Worm (Caenorhabditis elegans): ENCODE results near the gene C05D12.1.

The C05D12.1 gene

DNA sequence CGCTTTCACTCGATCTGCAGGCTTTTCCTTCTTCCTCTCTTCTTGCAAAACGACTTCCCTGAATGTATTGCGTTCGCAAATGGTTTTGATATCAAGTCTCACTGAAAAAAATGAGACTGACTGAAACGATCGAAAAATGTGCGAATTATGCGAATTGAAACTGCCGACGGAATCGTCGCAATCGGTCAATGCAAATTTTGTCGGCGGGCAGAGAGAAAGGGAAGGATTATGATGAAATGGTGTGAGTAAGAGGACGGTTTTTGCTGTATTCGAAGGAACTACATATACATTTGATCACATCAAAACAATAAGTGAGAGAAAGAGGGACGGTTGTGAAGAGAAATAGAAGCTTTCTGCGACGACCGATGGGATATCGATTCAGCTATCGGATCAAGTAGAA lies at the start of gene C05D12.1:
Gene C05D12.1 (minus strand): TSS at position 101 of the 400 bp plus-strand sequence.
- TF ChIP-seq W03F9.2 (tag; optimal IDR thresholded peaks at IDR 0.05) (no peak), him-1 (tag; optimal IDR thresholded peaks at IDR 0.05) (no peak), dao-5 (tag; optimal IDR thresholded peaks at IDR 0.05) (no peak)

DNA sequence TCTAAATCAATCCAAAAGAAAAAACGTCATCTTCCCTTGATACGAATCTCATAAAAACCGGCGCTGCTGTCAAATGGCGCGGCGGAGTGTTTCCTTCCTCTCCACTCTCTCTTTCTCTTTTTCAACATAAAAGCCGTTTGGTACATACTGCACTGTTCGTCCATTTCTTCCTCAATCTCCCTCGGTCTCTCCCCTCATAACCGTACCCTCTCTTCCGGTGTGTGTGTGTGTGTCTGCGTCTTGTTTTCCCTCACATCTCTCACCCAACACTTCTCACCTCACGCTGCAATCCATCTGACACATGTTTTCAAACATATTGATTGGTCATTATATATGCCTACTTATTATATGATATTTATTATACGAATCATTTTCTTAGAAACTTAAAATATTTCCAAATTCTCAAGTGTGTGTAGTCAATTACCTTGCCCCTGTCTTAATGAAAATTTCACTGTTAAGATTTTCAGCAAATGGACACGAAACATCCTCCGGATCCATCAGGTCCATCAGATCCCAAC lies 48.9 kb upstream of the C05D12.1 start, which contains the start of the genes aars-1 and rga-1:
Gene aars-1 (minus strand): TSS at position 71 of the 518 bp plus-strand sequence.
Gene rga-1 (plus strand): TSS at position 468 of the 518 bp plus-strand sequence.
- TF ChIP-seq W03F9.2 (tag; optimal IDR thresholded peaks at IDR 0.05) (peak; percentile 47), dao-5 (tag; optimal IDR thresholded peaks at IDR 0.05) (no peak)

DNA sequence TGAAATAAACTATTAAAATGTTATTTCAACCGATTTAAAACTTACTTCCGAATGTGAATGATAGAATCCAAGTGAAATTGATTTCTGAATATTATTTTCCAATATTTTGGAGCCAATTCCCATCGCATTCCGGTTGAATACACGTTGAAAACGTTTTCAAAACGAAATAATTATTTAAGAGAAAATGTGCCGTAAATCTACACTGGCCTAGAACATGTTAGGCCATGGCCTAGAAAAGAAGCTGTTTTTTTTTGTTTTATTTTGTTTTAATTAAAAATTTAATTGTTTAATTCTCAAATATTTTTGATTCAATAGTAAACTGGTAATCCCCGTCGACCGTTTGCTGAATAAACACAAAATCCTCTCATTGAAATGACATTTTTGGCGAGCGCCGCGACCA lies 48.3 kb upstream of the C05D12.1 start:
- TF ChIP-seq W03F9.2 (tag; optimal IDR thresholded peaks at IDR 0.05): no peak
- no peak for TF ChIP-seq dao-5 (tag; optimal IDR thresholded peaks at IDR 0.05)
- no peak for TF ChIP-seq him-1 (tag; optimal IDR thresholded peaks at IDR 0.05)

DNA sequence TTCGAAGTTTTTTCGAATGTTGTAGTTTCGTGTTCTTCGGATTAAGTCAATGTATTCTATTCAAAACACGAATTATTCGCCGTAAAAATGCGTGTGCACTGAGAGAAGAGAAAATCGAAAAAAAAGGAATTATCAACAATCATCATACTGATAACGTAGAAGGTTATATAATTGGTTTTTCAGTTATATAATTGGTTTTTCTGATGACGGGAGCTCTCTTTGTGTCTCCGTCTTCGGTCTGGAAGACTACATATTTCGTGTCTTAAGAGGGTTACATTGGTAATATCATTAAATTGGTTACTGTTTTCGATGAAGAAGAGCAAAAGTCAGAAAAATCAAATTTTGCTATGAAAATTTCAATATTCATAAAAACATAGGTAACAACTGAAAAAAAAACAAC lies 44.3 kb upstream of the C05D12.1 start:
- TF ChIP-seq dao-5 (tag; optimal IDR thresholded peaks at IDR 0.05): no peak
- TF ChIP-seq him-1 (tag; optimal IDR thresholded peaks at IDR 0.05): no peak
- no peak for TF ChIP-seq W03F9.2 (tag; optimal IDR thresholded peaks at IDR 0.05)

DNA sequence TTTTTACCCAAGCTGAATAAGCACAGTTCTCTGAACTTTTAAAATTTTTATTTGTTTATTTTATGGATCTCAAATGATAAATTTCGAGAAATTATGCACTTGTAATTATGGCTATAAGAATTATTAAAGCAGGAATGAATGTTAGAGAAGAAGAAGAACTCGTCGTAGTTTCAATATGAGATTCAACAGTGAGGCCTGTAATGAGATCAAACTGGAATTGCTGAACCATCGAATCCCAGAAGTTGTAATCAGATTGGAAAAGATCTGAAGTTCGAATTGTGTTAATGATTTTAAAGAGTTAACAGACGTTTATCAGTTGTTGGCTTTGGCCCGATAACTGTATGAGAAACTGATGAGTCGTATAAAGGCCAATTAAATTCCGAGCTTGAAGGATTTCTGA lies 40.1 kb upstream of the C05D12.1 start:
- TF ChIP-seq him-1 (tag; optimal IDR thresholded peaks at IDR 0.05): no peak
- TF ChIP-seq W03F9.2 (tag; optimal IDR thresholded peaks at IDR 0.05): no peak
- no peak for TF ChIP-seq dao-5 (tag; optimal IDR thresholded peaks at IDR 0.05)

DNA sequence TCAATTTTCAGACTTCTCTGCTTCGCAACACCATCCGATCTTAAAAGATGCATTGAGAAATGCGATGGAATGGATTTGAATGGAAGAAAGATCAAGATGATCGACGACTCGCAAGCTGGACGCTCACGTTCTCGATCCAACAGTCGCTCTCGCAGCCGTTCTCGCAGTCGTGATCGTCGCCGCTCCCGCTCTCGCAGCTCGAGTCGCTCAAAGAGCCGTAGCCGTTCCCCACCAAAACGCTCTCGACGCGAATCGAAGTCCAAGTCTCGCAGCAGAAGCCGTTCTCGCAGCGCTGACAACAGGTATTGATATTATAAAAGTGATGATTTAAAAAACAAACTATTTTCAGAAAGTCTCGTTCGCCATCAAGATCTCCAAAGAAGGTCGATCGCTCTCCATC lies 39.6 kb upstream of the C05D12.1 start:
- TF ChIP-seq him-1 (tag; optimal IDR thresholded peaks at IDR 0.05): no peak
- TF ChIP-seq dao-5 (tag; optimal IDR thresholded peaks at IDR 0.05): no peak
- no peak for TF ChIP-seq W03F9.2 (tag; optimal IDR thresholded peaks at IDR 0.05)

DNA sequence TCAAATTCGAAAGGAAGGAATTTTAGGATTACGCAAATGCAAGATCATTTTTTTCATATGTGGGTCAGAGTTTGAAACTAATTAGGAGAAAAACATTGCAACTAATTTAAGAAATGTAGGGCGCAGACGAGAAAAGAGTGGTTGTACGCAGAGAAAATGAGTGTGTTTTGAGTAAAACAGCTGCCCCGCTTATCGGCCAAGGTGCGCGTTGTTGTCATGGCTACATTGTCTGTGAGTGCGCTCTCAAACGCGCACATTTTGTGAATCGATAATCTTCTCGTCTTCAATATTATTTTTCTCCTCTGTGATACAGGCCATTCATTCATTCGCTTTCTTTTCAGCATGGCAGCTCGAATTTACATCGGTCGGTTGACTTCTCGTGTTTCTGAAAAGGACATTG lies 38.1 kb upstream of the C05D12.1 start:
- TF ChIP-seq him-1 (tag; optimal IDR thresholded peaks at IDR 0.05) (no peak), dao-5 (tag; optimal IDR thresholded peaks at IDR 0.05) (no peak), W03F9.2 (tag; optimal IDR thresholded peaks at IDR 0.05) (no peak)

DNA sequence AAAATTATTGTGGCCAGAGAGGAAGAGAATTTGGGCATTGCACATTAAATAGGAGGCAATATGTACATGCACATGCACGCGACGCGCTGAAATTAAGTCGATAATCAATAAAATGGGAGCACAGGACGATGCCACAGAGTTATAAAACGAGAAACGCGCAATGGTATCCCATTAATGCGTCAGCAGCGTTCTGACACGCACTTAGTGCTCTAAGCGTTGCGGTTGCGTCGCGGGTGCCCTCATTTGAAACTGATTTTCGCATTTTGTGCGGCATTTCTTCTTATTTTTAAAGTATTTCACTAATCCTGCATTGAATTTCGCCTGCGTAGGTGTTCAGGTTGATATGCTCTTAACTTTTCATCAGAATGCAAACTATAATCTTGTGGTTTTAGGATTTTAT lies 37.5 kb upstream of the C05D12.1 start, which contains the start of gene rsp-1:
Gene rsp-1 (plus strand): TSS at position 338 of the 400 bp plus-strand sequence.
- TF ChIP-seq him-1 (tag; optimal IDR thresholded peaks at IDR 0.05) (peak; percentile 64), W03F9.2 (tag; optimal IDR thresholded peaks at IDR 0.05) (peak; percentile 96), dao-5 (tag; optimal IDR thresholded peaks at IDR 0.05) (peak; percentile 39)

DNA sequence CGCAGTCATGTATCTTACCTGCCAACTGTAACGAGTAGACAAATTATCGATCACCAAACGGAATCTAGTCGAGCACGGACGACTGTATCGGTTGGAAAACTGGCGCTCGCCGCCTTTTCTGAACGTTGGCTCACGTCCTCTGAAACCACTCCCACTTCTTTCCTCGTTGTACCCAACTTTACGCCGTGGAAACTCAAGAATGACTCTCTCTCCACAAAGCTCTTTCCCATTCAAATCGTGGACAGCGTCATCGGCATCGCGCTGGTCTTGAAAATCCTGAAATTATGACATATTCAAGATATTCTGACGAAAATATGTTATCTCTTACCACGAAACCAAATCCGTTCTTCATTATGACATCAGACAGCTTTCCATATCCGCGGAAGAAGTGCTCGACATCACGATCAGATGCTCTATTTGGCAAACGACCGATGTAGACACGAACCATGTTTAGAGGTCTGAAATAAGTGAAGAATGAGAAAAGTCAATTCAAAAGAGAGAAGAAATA lies 37.0 kb upstream of the C05D12.1 start, which contains the start of gene rsp-2:
Gene rsp-2 (minus strand): TSS at position 458 of the 508 bp plus-strand sequence.
- TF ChIP-seq W03F9.2 (tag; optimal IDR thresholded peaks at IDR 0.05) (no peak), him-1 (tag; optimal IDR thresholded peaks at IDR 0.05) (no peak), dao-5 (tag; optimal IDR thresholded peaks at IDR 0.05) (no peak)

DNA sequence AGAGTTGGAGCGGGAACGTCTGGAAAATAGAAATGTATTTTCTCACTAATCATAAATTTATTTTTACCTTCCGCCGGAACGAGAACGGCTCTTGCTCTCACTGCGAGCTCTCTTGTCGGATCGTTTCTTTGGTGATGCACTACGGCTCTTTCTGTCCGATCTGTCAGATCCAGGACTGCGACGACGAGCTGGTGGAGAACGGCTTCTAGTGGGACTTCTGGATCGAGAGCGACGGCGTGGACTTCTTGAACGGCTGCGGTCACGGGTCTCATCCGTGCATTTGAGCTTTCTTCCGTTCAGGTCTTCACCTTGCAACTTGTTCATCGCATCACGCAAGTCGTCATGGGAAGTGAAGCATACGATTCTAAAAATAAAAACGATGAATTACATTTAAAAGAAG lies 36.2 kb upstream of the C05D12.1 start:
- no peak for TF ChIP-seq him-1 (tag; optimal IDR thresholded peaks at IDR 0.05)
- no peak for TF ChIP-seq dao-5 (tag; optimal IDR thresholded peaks at IDR 0.05)
- no peak for TF ChIP-seq W03F9.2 (tag; optimal IDR thresholded peaks at IDR 0.05)

DNA sequence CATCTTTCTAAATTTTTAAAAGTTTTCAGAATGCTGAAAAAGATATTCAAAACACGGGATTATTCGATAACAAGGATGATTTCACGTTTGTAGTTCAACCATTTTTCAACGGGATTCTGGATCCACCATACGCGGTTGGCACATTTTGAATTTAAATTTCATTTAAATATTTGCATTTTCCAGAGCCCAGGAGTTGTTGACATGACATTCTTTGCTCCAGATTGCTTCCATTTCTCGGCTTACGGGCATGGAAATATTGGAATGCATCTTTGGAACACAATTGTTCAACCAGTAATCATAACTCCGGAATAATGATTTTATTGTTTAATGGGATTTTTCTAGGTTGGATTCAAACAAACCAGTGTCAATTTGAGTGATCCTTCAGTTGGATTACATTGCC lies 35.3 kb upstream of the C05D12.1 start:
- no peak for TF ChIP-seq him-1 (tag; optimal IDR thresholded peaks at IDR 0.05)
- TF ChIP-seq W03F9.2 (tag; optimal IDR thresholded peaks at IDR 0.05): no peak
- TF ChIP-seq dao-5 (tag; optimal IDR thresholded peaks at IDR 0.05): no peak

DNA sequence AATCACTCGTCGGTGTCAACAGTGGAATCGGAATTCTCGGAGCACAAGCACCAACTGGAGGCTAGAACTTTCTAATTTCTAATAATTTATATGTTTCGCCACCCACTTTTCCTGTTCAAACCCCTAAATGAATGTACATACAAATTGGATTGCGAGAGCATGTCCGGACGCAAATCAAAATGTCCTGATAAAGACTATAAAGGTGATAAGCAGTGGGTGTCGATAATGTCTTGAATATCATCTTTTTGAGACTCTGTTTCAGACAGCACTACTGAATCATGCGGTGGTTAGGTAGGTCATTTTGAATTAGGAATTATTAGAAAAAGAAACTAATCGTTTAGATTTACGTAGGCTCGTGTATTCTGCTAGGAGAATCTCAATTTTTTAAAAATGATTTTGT lies 33.2 kb upstream of the C05D12.1 start, which contains the start of gene W02B12.1:
Gene W02B12.1 (plus strand): TSS at position 269 of the 400 bp plus-strand sequence.
- TF ChIP-seq dao-5 (tag; optimal IDR thresholded peaks at IDR 0.05): no peak
- TF ChIP-seq W03F9.2 (tag; optimal IDR thresholded peaks at IDR 0.05): no peak
- TF ChIP-seq him-1 (tag; optimal IDR thresholded peaks at IDR 0.05): no peak

DNA sequence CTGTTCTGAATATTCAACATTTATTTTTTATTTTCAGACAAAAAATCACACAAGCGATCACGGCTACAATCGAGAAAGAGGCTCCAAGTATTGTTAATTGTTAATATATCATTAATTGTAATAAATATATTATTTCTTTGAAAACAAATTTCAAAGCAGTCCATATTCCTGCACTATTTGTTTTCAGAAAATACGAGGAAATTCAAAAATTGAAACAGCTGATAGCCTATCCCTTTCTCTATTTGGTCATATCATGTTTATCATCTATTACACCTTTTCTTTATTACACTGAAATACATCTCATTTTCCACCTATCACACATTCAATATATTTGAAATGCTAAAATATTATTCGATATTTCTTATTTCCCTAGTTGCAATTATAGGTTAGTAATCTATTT lies 29.4 kb upstream of the C05D12.1 start, which contains the start of gene W02B12.13:
Gene W02B12.13 (plus strand): TSS at position 301 of the 400 bp plus-strand sequence.
- TF ChIP-seq dao-5 (tag; optimal IDR thresholded peaks at IDR 0.05) (no peak), him-1 (tag; optimal IDR thresholded peaks at IDR 0.05) (no peak), W03F9.2 (tag; optimal IDR thresholded peaks at IDR 0.05) (no peak)

DNA sequence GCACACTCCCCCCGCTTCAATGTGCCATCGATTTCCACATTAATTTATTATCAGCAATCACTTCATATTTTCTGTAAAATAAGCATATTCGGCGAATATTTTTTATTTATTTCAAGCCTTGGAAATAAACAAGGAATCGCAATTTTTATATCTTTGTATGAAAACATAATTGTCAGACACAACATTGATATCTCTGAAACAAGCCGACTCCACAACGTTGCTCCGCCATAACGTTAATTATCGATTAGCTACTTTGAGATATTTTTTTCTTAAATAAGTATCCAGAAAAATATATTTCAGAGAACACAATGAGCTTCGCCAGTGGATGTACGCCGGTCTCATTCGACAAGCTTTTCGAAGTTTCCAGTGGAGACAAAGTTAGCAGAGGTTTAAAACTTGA lies 28.3 kb upstream of the C05D12.1 start, which contains the start of gene adbp-1:
Gene adbp-1 (plus strand): TSS at position 301 of the 400 bp plus-strand sequence.
- TF ChIP-seq him-1 (tag; optimal IDR thresholded peaks at IDR 0.05) (no peak), dao-5 (tag; optimal IDR thresholded peaks at IDR 0.05) (no peak), W03F9.2 (tag; optimal IDR thresholded peaks at IDR 0.05) (no peak)

DNA sequence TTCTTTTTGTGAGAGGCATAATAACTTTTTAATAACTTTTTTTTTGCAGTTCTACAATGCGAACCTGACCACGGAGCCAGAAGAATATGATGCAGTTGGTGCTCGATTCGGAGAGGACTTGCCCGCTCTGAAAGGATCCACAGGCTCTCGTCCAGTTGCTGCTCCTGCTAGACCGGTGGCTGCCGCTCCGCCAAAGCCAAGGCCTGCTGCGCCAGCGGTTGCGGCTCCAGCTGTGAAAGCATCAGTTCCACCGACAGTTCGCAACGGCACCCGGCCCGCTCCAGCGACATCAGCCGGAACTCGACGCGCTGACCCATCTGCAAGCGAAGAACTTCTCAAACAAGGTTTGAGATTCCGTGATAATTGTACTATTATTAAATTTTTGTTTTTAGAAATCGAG lies 27.6 kb upstream of the C05D12.1 start:
- TF ChIP-seq him-1 (tag; optimal IDR thresholded peaks at IDR 0.05) (no peak), W03F9.2 (tag; optimal IDR thresholded peaks at IDR 0.05) (no peak), dao-5 (tag; optimal IDR thresholded peaks at IDR 0.05) (no peak)
